Worm (Caenorhabditis elegans) whole organism, L4 larva: ENCODE measurements around the gene F43C9.1.

Experiments used
- F26F4.8 ChIP-seq: fragments of 200-800 bp; sonication (Bioruptor generic); conservative IDR thresholded peaks from 2 replicates; pipeline ENCODE4 v1.3.6; 2022; ENCODE audit warnings: missing genetic modification characterization, missing compliant biosample characterization
- ceh-82 ChIP-seq: sonication (generic microtip); optimal IDR thresholded peaks from 2 replicates; lab custom pipeline; 2017; ENCODE audit warnings: missing biosample characterization, missing genetic modification characterization
- daf-12 ChIP-seq: fragments of 150-350 bp; optimal IDR thresholded peaks from 2 replicates; lab custom pipeline; 2014; ENCODE audit warnings: missing biosample characterization, missing genetic modification reagents, missing genetic modification characterization
- fkh-10 ChIP-seq: fragments of 150-350 bp; optimal IDR thresholded peaks from 2 replicates; lab custom pipeline; 2014; ENCODE audit warnings: missing biosample characterization, missing genetic modification reagents, missing genetic modification characterization
- mdl-1 ChIP-seq, 2 experiments: fragments of 150-350 bp in 1 of 2; sonication (generic microtip) in 1 of 2; optimal IDR thresholded peaks; 2 replicates each; lab custom pipeline; 2014 to 2017; ENCODE audit warnings: missing biosample characterization in 2 of 2, missing genetic modification characterization in 2 of 2
- nhr-102 ChIP-seq: sonication (generic microtip); optimal IDR thresholded peaks from 2 replicates; lab custom pipeline; 2016; ENCODE audit warnings: mild to moderate bottlenecking, missing genetic modification characterization, moderate library complexity, missing compliant biosample characterization
- nhr-11 ChIP-seq: fragments of 150-350 bp; optimal IDR thresholded peaks from 2 replicates; lab custom pipeline; 2014; ENCODE audit warnings: missing biosample characterization, missing genetic modification characterization
- nhr-76 ChIP-seq: fragments of 150-350 bp; optimal IDR thresholded peaks from 2 replicates; lab custom pipeline; 2014; ENCODE audit warnings: missing biosample characterization, missing genetic modification characterization
- unc-39 ChIP-seq: sonication (generic microtip); optimal IDR thresholded peaks from 2 replicates; lab custom pipeline; 2017; ENCODE audit warnings: missing biosample characterization, missing genetic modification characterization
- ztf-11 ChIP-seq: fragments of 150-350 bp; optimal IDR thresholded peaks from 2 replicates; lab custom pipeline; 2014; ENCODE audit warnings: missing biosample characterization, missing genetic modification characterization

- no peak for TF ChIP-seq nhr-76 (tag; lab: Kevin White, UChicago)
- TF ChIP-seq daf-12 (tag; lab: Kevin White, UChicago) = no peak
- no peak for TF ChIP-seq mdl-1 (tag; optimal IDR thresholded peaks at IDR 0.05; lab: Kevin White, UChicago)
- TF ChIP-seq nhr-102 = no peak
- no peak for TF ChIP-seq nhr-11 (tag; lab: Kevin White, UChicago)
- TF ChIP-seq ceh-82 (tag; lab: Kevin White, UChicago) = no peak
- no peak for TF ChIP-seq unc-39 (tag; lab: Kevin White, UChicago)
- TF ChIP-seq F26F4.8 (GFP tag; lab: Robert Waterston, UW) = no peak
- TF ChIP-seq ztf-11 = no peak
- TF ChIP-seq fkh-10 (GFP tag; lab: Kevin White, UChicago) = no peak
Measured at ce11 chrX:4813115-4813732, 20.1 kb downstream of the F43C9.1 start.
